Fruit fly (Drosophila melanogaster) whole organism, prepupa: Measurements from ENCODE around the gene dre4.

Experiments used
- Blimp-1 ChIP-seq: fragments of 200-800 bp; sonication (Bioruptor generic); optimal IDR thresholded peaks from 3 replicates; lab custom pipeline; 2017; ENCODE audit warnings: missing biosample characterization, missing genetic modification characterization, mild to moderate bottlenecking, moderate library complexity, missing genetic modification reagents
- CG10669 ChIP-seq: fragments of 200-800 bp; sonication (Bioruptor generic); optimal IDR thresholded peaks from 3 replicates; lab custom pipeline; 2018; ENCODE audit warnings: missing biosample characterization, mild to moderate bottlenecking, missing genetic modification characterization, moderate library complexity
- CG11294 ChIP-seq: fragments of 200-800 bp; sonication (Bioruptor generic); IDR thresholded peaks from 2 replicates; pipeline ENCODE4 v1.3.6; 2022; ENCODE audit warnings: missing biosample characterization, missing genetic modification characterization
- CG15336 ChIP-seq: fragments of 200-800 bp; sonication (Bioruptor generic); IDR thresholded peaks from 2 replicates; pipeline ENCODE4 v1.3.6; 2022; ENCODE audit warnings: missing biosample characterization, missing genetic modification characterization
- CG1621 ChIP-seq: fragments of 200-800 bp; sonication (Bioruptor generic); optimal IDR thresholded peaks from 3 replicates; lab custom pipeline; 2018; ENCODE audit warnings: missing biosample characterization, mild to moderate bottlenecking, missing genetic modification characterization
- CG3032 ChIP-seq: fragments of 200-800 bp; optimal IDR thresholded peaks from 2 replicates; lab custom pipeline; 2019; ENCODE audit warnings: missing biosample characterization, mild to moderate bottlenecking, missing genetic modification characterization, moderate library complexity
- CG31627 ChIP-seq: fragments of 200-800 bp; sonication (Bioruptor generic); optimal IDR thresholded peaks from 3 replicates; lab custom pipeline; 2016; ENCODE audit warnings: missing biosample characterization, missing genetic modification characterization
- CG32006 ChIP-seq: fragments of 200-800 bp; sonication (Bioruptor generic); optimal IDR thresholded peaks from 3 replicates; lab custom pipeline; 2017; ENCODE audit warnings: missing biosample characterization, mild to moderate bottlenecking, missing genetic modification characterization
- CG34406 ChIP-seq: fragments of 200-800 bp; sonication (Bioruptor generic); optimal IDR thresholded peaks from 3 replicates; lab custom pipeline; 2016; ENCODE audit warnings: missing biosample characterization, missing genetic modification characterization
- CG6163 ChIP-seq: fragments of 200-800 bp; sonication (Bioruptor generic); IDR thresholded peaks from 3 replicates; pipeline ENCODE4 v1.3.6; 2022; ENCODE audit warnings: missing biosample characterization, missing genetic modification characterization
- CG6276 ChIP-seq: fragments of 200-800 bp; sonication (Bioruptor generic); optimal IDR thresholded peaks from 2 replicates; lab custom pipeline; 2017; ENCODE audit warnings: missing biosample characterization, mild to moderate bottlenecking, missing genetic modification characterization
- CG6792 ChIP-seq: fragments of 200-800 bp; sonication (Bioruptor generic); optimal IDR thresholded peaks from 3 replicates; lab custom pipeline; 2016; ENCODE audit warnings: missing biosample characterization, missing genetic modification characterization
- CG6854 ChIP-seq: fragments of 200-800 bp; sonication (Bioruptor generic); optimal IDR thresholded peaks from 2 replicates; lab custom pipeline; 2017; ENCODE audit warnings: missing biosample characterization, mild to moderate bottlenecking, missing genetic modification characterization
- CG8119 ChIP-seq: fragments of 200-800 bp; sonication (Bioruptor generic); IDR thresholded peaks from 3 replicates; pipeline ENCODE4 v1.3.6; 2022; ENCODE audit warnings: missing biosample characterization, missing genetic modification characterization
- CG8319 ChIP-seq: fragments of 200-800 bp; sonication (Bioruptor generic); optimal IDR thresholded peaks from 3 replicates; lab custom pipeline; 2016; ENCODE audit warnings: missing biosample characterization, missing genetic modification characterization
- CG8632 ChIP-seq: fragments of 200-800 bp; sonication (Bioruptor generic); optimal IDR thresholded peaks from 3 replicates; lab custom pipeline; 2016; ENCODE audit warnings: missing biosample characterization, missing genetic modification characterization
- Eip75B ChIP-seq: fragments of 200-800 bp; sonication (Bioruptor generic); optimal IDR thresholded peaks from 3 replicates; lab custom pipeline; 2016; ENCODE audit warnings: missing biosample characterization, missing genetic modification characterization
- Eip78C ChIP-seq: fragments of 200-800 bp; sonication (Bioruptor generic); peaks from one replicate; lab custom pipeline; 2016; ENCODE audit warnings: missing biosample characterization, missing genetic modification characterization
- Ets21C ChIP-seq: fragments of 200-800 bp; sonication (Bioruptor generic); optimal IDR thresholded peaks from 3 replicates; lab custom pipeline; 2016; ENCODE audit warnings: missing biosample characterization, missing genetic modification characterization
- Gug ChIP-seq: fragments of 200-800 bp; sonication (Bioruptor generic); IDR thresholded peaks from 2 replicates; pipeline ENCODE4 v1.3.6; 2022; ENCODE audit warnings: missing biosample characterization, missing genetic modification characterization
- Hr4 ChIP-seq: fragments of 200-800 bp; sonication (Bioruptor generic); optimal IDR thresholded peaks from 3 replicates; lab custom pipeline; 2016; ENCODE audit warnings: missing biosample characterization, missing genetic modification characterization
- Lpt ChIP-seq: fragments of 200-800 bp; sonication (Bioruptor generic); optimal IDR thresholded peaks from 3 replicates; lab custom pipeline; 2016; ENCODE audit warnings: missing biosample characterization, missing genetic modification characterization
- Smox ChIP-seq: fragments of 200-800 bp; sonication (Bioruptor generic); optimal IDR thresholded peaks from 3 replicates; lab custom pipeline; 2016; ENCODE audit warnings: missing biosample characterization, missing genetic modification characterization
- achi ChIP-seq: fragments of 200-800 bp; sonication (Bioruptor generic); optimal IDR thresholded peaks from 3 replicates; lab custom pipeline; 2016; ENCODE audit warnings: missing biosample characterization, missing genetic modification characterization
- acj6 ChIP-seq: fragments of 200-800 bp; sonication (Bioruptor generic); optimal IDR thresholded peaks from 3 replicates; lab custom pipeline; 2016; ENCODE audit warnings: missing biosample characterization, missing genetic modification characterization
- cyc ChIP-seq: fragments of 200-800 bp; sonication (Bioruptor generic); optimal IDR thresholded peaks from 3 replicates; lab custom pipeline; 2016; ENCODE audit warnings: missing biosample characterization, missing genetic modification characterization
- dsx ChIP-seq: fragments of 200-800 bp; optimal IDR thresholded peaks from 3 replicates; lab custom pipeline; 2019; ENCODE audit warnings: missing biosample characterization, mild to moderate bottlenecking, missing genetic modification characterization, moderate library complexity; ENCODE audit not compliant: poor library complexity, severe bottlenecking
- eg ChIP-seq: fragments of 200-800 bp; sonication (Bioruptor generic); IDR thresholded peaks from 3 replicates; pipeline ENCODE4 v1.3.6; 2022; ENCODE audit warnings: missing biosample characterization, missing genetic modification characterization
- esn ChIP-seq: fragments of 200-800 bp; sonication (Bioruptor generic); optimal IDR thresholded peaks from 2 replicates; lab custom pipeline; 2016; ENCODE audit warnings: missing biosample characterization, mild to moderate bottlenecking, missing genetic modification characterization, moderate library complexity
- fd85E ChIP-seq: fragments of 200-800 bp; sonication (Bioruptor generic); optimal IDR thresholded peaks from 3 replicates; lab custom pipeline; 2016; ENCODE audit warnings: missing biosample characterization, missing genetic modification characterization
- lz ChIP-seq: fragments of 200-800 bp; sonication (Bioruptor generic); optimal IDR thresholded peaks from 3 replicates; lab custom pipeline; 2016; ENCODE audit warnings: missing biosample characterization, missing genetic modification characterization
- spab ChIP-seq: fragments of 200-800 bp; sonication (Bioruptor generic); optimal IDR thresholded peaks from 2 replicates; lab custom pipeline; 2017; ENCODE audit warnings: missing biosample characterization, mild to moderate bottlenecking, missing genetic modification characterization, missing genetic modification reagents
- ss ChIP-seq, 2 experiments: fragments of 200-800 bp; sonication (Bioruptor generic); optimal IDR thresholded peaks; 2 replicates in 1 of 2; 3 replicates in 1 of 2; lab custom pipeline; 2017 to 2018; ENCODE audit warnings: mild to moderate bottlenecking in 2 of 2, missing biosample characterization in 2 of 2, missing genetic modification characterization in 2 of 2, moderate library complexity in 1 of 2
- svp ChIP-seq: fragments of 200-800 bp; sonication (Bioruptor generic); peaks from one replicate; lab custom pipeline; 2016; ENCODE audit warnings: missing biosample characterization, missing genetic modification characterization
- topi ChIP-seq: fragments of 200-800 bp; sonication (Bioruptor generic); optimal IDR thresholded peaks from 3 replicates; lab custom pipeline; 2016; ENCODE audit warnings: missing biosample characterization, missing genetic modification characterization

Gene dre4

DNA sequence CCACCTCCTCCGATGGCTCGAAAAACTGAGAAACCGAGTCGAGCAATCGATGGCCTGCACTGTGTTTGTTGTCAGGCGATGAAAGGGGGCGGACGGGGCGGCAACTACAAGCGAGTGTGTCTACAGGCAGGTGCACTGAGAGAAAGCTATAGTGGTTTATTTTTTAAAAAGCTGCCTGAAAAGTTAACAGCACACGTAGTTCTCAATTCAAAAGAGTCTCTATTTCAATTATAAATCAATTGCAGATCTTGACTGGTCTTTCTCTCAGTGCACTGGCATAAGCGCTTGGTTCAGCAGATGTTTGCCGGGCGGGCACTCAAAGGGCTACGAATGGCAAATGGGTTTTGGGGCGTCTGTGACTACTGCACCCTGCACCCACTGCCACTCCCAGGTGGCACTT, 4.6 kb upstream of the dre4 start (continued):
- TF ChIP-seq lz (GFP tag; lab: Kevin White, UChicago) (no peak), CG10669 (GFP tag; lab: Kevin White, UChicago) (peak; percentile 40), esn (GFP tag; lab: Kevin White, UChicago) (no peak), CG6163 (GFP tag; lab: Robert Waterston, UW) (peak; percentile 83), acj6 (GFP tag; lab: Kevin White, UChicago) (no peak), CG6792 (GFP tag; lab: Kevin White, UChicago) (no peak), CG6276 (peak; percentile 51)

DNA sequence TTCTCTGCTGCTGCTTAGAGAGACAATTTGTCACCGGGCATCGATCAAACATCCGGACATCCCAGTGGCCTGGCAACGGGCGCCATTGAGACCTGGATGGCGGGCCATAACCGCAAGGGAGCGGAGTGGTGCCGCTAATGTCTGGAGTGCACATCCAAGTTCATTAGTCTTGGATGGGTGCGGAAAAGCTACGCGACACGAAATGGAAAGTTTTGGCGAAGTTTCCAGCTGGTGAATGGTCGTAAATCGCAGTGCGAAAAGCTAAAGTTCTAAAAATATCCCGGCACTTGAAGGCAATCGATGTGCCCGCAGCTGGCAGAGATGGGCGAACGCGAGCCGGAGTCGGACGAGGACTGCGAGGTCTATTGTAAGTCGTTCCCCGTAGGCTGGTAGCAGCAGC, 6.4 kb downstream of the dre4 start, which contains the start of gene CG13924:
CG13924 (plus strand) TSS at position 301 of the 400 bp plus-strand sequence.
- TF ChIP-seq Eip78C (no peak), Hr4 (GFP tag; lab: Kevin White, UChicago) (no peak), CG3032 (tag; lab: Kevin White, UChicago) (no peak), ss (GFP tag; optimal IDR thresholded peaks at IDR 0.05; lab: Kevin White, UChicago) (no peak), lz (GFP tag; lab: Kevin White, UChicago) (no peak), Ets21C (no peak), Lpt (no peak), CG1621 (tag; lab: Kevin White, UChicago) (no peak), CG32006 (GFP tag; lab: Kevin White, UChicago) (no peak), CG34406 (GFP tag; lab: Kevin White, UChicago) (no peak), Eip75B (GFP tag; lab: Kevin White, UChicago) (no peak), CG6854 (GFP tag; lab: Kevin White, UChicago) (no peak)

DNA sequence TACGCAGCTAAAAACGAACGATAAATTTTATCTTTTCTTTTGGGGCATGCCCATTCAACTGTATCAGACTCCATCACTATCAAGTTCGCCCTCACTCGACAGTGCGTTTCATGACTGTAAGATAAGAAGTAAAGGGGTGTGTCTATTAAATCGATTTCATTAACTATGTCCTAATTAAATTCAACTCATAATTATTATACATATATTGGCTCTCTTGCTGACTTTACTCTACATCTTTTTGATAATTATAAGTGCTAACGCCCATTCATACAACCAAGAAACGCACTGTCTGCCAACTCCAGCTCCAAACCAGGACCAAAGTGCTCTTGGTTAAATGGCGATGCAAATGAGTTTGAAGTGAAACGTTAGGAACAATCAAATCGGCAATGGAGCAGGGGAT, 7.3 kb downstream of the dre4 start:
- TF ChIP-seq Gug, result peak; percentile 68
- TF ChIP-seq svp, result peak; percentile 73
- TF ChIP-seq CG8319 (GFP tag; lab: Kevin White, UChicago), result peak; percentile 21
- TF ChIP-seq CG15336 (GFP tag; lab: Robert Waterston, UW), result peak; percentile 36; the same call in 1 of the 2 replicates
- peak; percentile 11 for TF ChIP-seq lz (GFP tag; lab: Kevin White, UChicago)
- no peak for TF ChIP-seq fd85E (GFP tag; lab: Kevin White, UChicago)
- peak; percentile 23 for TF ChIP-seq CG3032 (tag; lab: Kevin White, UChicago)
- peak; percentile 64; the same call in 2 of the 3 replicates for TF ChIP-seq eg (GFP tag; lab: Robert Waterston, UW)
- TF ChIP-seq CG8632 (GFP tag; lab: Kevin White, UChicago), result peak; percentile 32
- TF ChIP-seq spab (GFP tag; lab: Kevin White, UChicago), result no peak
- peak; percentile 9; the same call in 1 of the 2 replicates for TF ChIP-seq CG11294 (GFP tag; lab: Robert Waterston, UW)
- no peak for TF ChIP-seq achi (GFP tag; lab: Kevin White, UChicago)
- TF ChIP-seq Smox (GFP tag; lab: Kevin White, UChicago), result no peak
- peak; percentile 65 for TF ChIP-seq Eip78C
- TF ChIP-seq CG6792 (GFP tag; lab: Kevin White, UChicago), result peak; percentile 6
- no peak for TF ChIP-seq cyc
- peak; percentile 32 for TF ChIP-seq topi (GFP tag; lab: Kevin White, UChicago)
- TF ChIP-seq CG31627 (GFP tag; lab: Kevin White, UChicago), result peak; percentile 9
- peak; percentile 39; the same call in 2 of the 3 replicates for TF ChIP-seq CG8119 (GFP tag; lab: Robert Waterston, UW)
- TF ChIP-seq Blimp-1 (GFP tag; lab: Kevin White, UChicago), result no peak
- TF ChIP-seq CG10669 (GFP tag; lab: Kevin White, UChicago), result no peak
- TF ChIP-seq CG6163 (GFP tag; lab: Robert Waterston, UW), result peak; percentile 67
- TF ChIP-seq Ets21C, result no peak
- TF ChIP-seq esn (GFP tag; lab: Kevin White, UChicago), result peak; percentile 37
- TF ChIP-seq dsx, result peak; percentile 0
